Worm (Caenorhabditis elegans): ENCODE data around the gene K07F5.12.

The K07F5.12 gene

ce11 chrIV:9825196-9825744 lies 30.5 kb upstream of the K07F5.12 start, which contains the start of gene mtr-4 (continued):
- TF ChIP-seq B0261.1 (tag; optimal IDR thresholded peaks at IDR 0.05) (no peak), attf-6 (GFP tag; IDR thresholded peaks at IDR 0.05) (0 out of 2 replicates have a peak, but pooled peaks have one; percentile 17), Y79H2A.3 (GFP tag; conservative IDR thresholded peaks at IDR 0.05) (no peak), sea-2 (GFP tag; IDR thresholded peaks at IDR 0.05) (no peak), C17E4.6 (GFP tag; IDR thresholded peaks at IDR 0.05) (peak; percentile 23; the same call in 1 of the 2 replicates), ztf-28 (GFP tag; IDR thresholded peaks at IDR 0.05) (no peak), D2030.7 (GFP tag; IDR thresholded peaks at IDR 0.05) (peak; percentile 85), lin-26 (GFP tag; IDR thresholded peaks at IDR 0.05) (no peak), madf-10 (tag; optimal IDR thresholded peaks at IDR 0.05) (no peak), mcd-1 (GFP tag; IDR thresholded peaks at IDR 0.05) (peak; percentile 91), unc-62 (GFP tag; optimal IDR thresholded peaks at IDR 0.05) (no peak), rpc-1 (optimal IDR thresholded peaks at IDR 0.05) (no peak), rpc-1 (tag; optimal IDR thresholded peaks at IDR 0.05) (no peak), let-526 (GFP tag; IDR thresholded peaks at IDR 0.05) (no peak), Y67H2A.10 (GFP tag; conservative IDR thresholded peaks at IDR 0.05) (no peak), ceh-27 (GFP tag; optimal IDR thresholded peaks at IDR 0.05) (no peak), F22D6.2 (tag; optimal IDR thresholded peaks at IDR 0.05) (no peak), madf-8 (GFP tag; conservative IDR thresholded peaks at IDR 0.05) (peak; percentile 90), ets-4 (GFP tag; optimal IDR thresholded peaks at IDR 0.05) (no peak), tbp1 (GFP tag; optimal IDR thresholded peaks at IDR 0.05) (peak; percentile 30), bed-2 (GFP tag; IDR thresholded peaks at IDR 0.05) (no peak), hlh-26 (GFP tag; conservative IDR thresholded peaks at IDR 0.05) (no peak), lsl-1 (GFP tag; optimal IDR thresholded peaks at IDR 0.05) (peak; percentile 98), gei-17 (GFP tag; optimal IDR thresholded peaks at IDR 0.05) (no peak), F10E7.11 (tag; optimal IDR thresholded peaks at IDR 0.05) (no peak), madf-3 (GFP tag; IDR thresholded peaks at IDR 0.05) (peak; percentile 64; the same call in 1 of the 2 replicates), ekl-4 (GFP tag; IDR thresholded peaks at IDR 0.05) (peak; percentile 43; the same call in 1 of the 2 replicates), hmg-1.2 (GFP tag; IDR thresholded peaks at IDR 0.05) (peak; percentile 51), snpc-1.3 (tag; optimal IDR thresholded peaks at IDR 0.05; ENCODE audit: insufficient read depth) (peak; percentile 8), lin-35 (GFP tag; optimal IDR thresholded peaks at IDR 0.05) (no peak), akir-1 (GFP tag; optimal IDR thresholded peaks at IDR 0.05) (no peak), nhr-27 (tag; optimal IDR thresholded peaks at IDR 0.05) (no peak), aptf-2 (GFP tag; conservative IDR thresholded peaks at IDR 0.05) (no peak), dox-1 (GFP tag; IDR thresholded peaks at IDR 0.05) (peak; percentile 77; the same call in 1 of the 2 replicates), ztf-22 (GFP tag; optimal IDR thresholded peaks at IDR 0.05) (no peak), mel-28 (tag; optimal IDR thresholded peaks at IDR 0.05; ENCODE audit: borderline replicate concordance) (no peak), F49E8.2 (tag; optimal IDR thresholded peaks at IDR 0.05; ENCODE audit: insufficient read depth) (peak; percentile 47), Y95B8A.8 (GFP tag; IDR thresholded peaks at IDR 0.05) (0 out of 2 replicates have a peak, but pooled peaks have one; percentile 74), nhr-80 (tag; optimal IDR thresholded peaks at IDR 0.05) (peak; percentile 69), ceh-79 (tag; optimal IDR thresholded peaks at IDR 0.05) (no peak), attf-5 (GFP tag; optimal IDR thresholded peaks at IDR 0.05) (peak; percentile 71), lin-54 (GFP tag; optimal IDR thresholded peaks at IDR 0.05) (peak; percentile 62), ceh-100 (GFP tag; IDR thresholded peaks at IDR 0.05) (peak; percentile 43), snpc-3.4 (tag; optimal IDR thresholded peaks at IDR 0.05) (peak; percentile 27)

Data from whole organism, young adult.